Fruit fly (Drosophila melanogaster) whole organism, embryonic: ENCODE results near the gene CG5521.
A peak's percentile ranks its signal among the peaks of the same experiment; 100 is the strongest.

Source experiments
- Bdp1 ChIP-seq: fragments of 200-800 bp; sonication (Bioruptor generic); optimal IDR thresholded peaks from 3 replicates; lab custom pipeline; 2016; ENCODE audit warnings: missing biosample characterization, missing genetic modification characterization
- CG11093 ChIP-seq: fragments of 200-800 bp; sonication (Bioruptor generic); IDR thresholded peaks from 3 replicates; pipeline ENCODE4 v1.3.6; 2022; ENCODE audit warnings: missing biosample characterization, missing genetic modification characterization
- CG11695 ChIP-seq: fragments of 200-800 bp; sonication (Bioruptor generic); IDR thresholded peaks from 3 replicates; pipeline ENCODE4 v1.3.6; 2022; ENCODE audit warnings: missing biosample characterization, missing genetic modification characterization
- CG13296 ChIP-seq: fragments of 200-800 bp; sonication (Bioruptor generic); optimal IDR thresholded peaks from 3 replicates; lab custom pipeline; 2018; ENCODE audit warnings: missing biosample characterization, mild to moderate bottlenecking, missing genetic modification characterization
- CG15696 ChIP-seq: fragments of 200-800 bp; sonication (Bioruptor generic); optimal IDR thresholded peaks from 2 replicates; lab custom pipeline; 2019; ENCODE audit warnings: missing biosample characterization, mild to moderate bottlenecking, missing genetic modification characterization, moderate library complexity
- CG1602 ChIP-seq: fragments of 200-800 bp; sonication (Bioruptor generic); optimal IDR thresholded peaks from 3 replicates; lab custom pipeline; 2016; ENCODE audit warnings: missing biosample characterization, missing genetic modification characterization
- CG17568 ChIP-seq: fragments of 200-800 bp; sonication (Bioruptor generic); optimal IDR thresholded peaks from 2 replicates; lab custom pipeline; 2018; ENCODE audit warnings: missing biosample characterization, mild to moderate bottlenecking, missing genetic modification characterization, moderate library complexity
- CG2678 ChIP-seq: fragments of 200-800 bp; sonication (Bioruptor generic); optimal IDR thresholded peaks from 3 replicates; lab custom pipeline; 2019; ENCODE audit warnings: missing biosample characterization, mild to moderate bottlenecking, missing genetic modification characterization, moderate library complexity
- CG31365 ChIP-seq: fragments of 200-800 bp; sonication (Bioruptor generic); optimal IDR thresholded peaks from 2 replicates; lab custom pipeline; 2018; ENCODE audit warnings: missing biosample characterization, mild to moderate bottlenecking, missing genetic modification characterization
- CG3995 ChIP-seq: fragments of 200-800 bp; sonication (Bioruptor generic); optimal IDR thresholded peaks from 3 replicates; lab custom pipeline; 2016; ENCODE audit warnings: missing biosample characterization, missing genetic modification characterization
- CG5180 ChIP-seq: fragments of 200-800 bp; sonication (Bioruptor generic); optimal IDR thresholded peaks from 3 replicates; lab custom pipeline; 2017; ENCODE audit warnings: missing biosample characterization, missing genetic modification characterization, mild to moderate bottlenecking, moderate library complexity, missing genetic modification reagents
- CG6272 ChIP-seq: fragments of 200-800 bp; sonication (Bioruptor generic); IDR thresholded peaks from 2 replicates; pipeline ENCODE4 v1.3.6; 2022; ENCODE audit warnings: missing biosample characterization, missing genetic modification characterization
- CG6689 ChIP-seq: fragments of 200-800 bp; sonication (Bioruptor generic); IDR thresholded peaks from 2 replicates; pipeline ENCODE4 v1.3.6; 2022; ENCODE audit warnings: missing biosample characterization, missing genetic modification characterization
- CG9437 ChIP-seq: fragments of 200-800 bp; sonication (Bioruptor generic); optimal IDR thresholded peaks from 2 replicates; lab custom pipeline; 2018; ENCODE audit warnings: missing biosample characterization, mild to moderate bottlenecking, missing genetic modification characterization
- CG9727 ChIP-seq: fragments of 200-800 bp; sonication (Bioruptor generic); optimal IDR thresholded peaks from 3 replicates; lab custom pipeline; 2017; ENCODE audit warnings: missing biosample characterization, mild to moderate bottlenecking, missing genetic modification characterization
- Ets97D ChIP-seq: fragments of 200-800 bp; sonication (Bioruptor generic); optimal IDR thresholded peaks from 3 replicates; lab custom pipeline; 2016; ENCODE audit warnings: missing biosample characterization, missing genetic modification characterization
- H15 ChIP-seq: fragments of 200-800 bp; sonication (Bioruptor generic); IDR thresholded peaks from 3 replicates; pipeline ENCODE4 v1.3.6; 2022; ENCODE audit warnings: missing biosample characterization, missing genetic modification characterization
- HmgZ ChIP-seq: fragments of 200-800 bp; sonication (Bioruptor generic); optimal IDR thresholded peaks from 2 replicates; lab custom pipeline; 2018; ENCODE audit warnings: missing biosample characterization, mild to moderate bottlenecking, missing genetic modification characterization
- Max ChIP-seq: fragments of 200-800 bp; sonication (Bioruptor generic); optimal IDR thresholded peaks from 2 replicates; lab custom pipeline; 2016; ENCODE audit warnings: missing biosample characterization, mild to moderate bottlenecking, missing genetic modification characterization
- Nf-YC ChIP-seq: fragments of 200-800 bp; optimal IDR thresholded peaks from 3 replicates; lab custom pipeline; 2019; ENCODE audit warnings: missing biosample characterization, mild to moderate bottlenecking, missing genetic modification characterization, moderate library complexity
- Oli ChIP-seq: fragments of 200-800 bp; sonication (Bioruptor generic); optimal IDR thresholded peaks from 2 replicates; lab custom pipeline; 2018; ENCODE audit warnings: missing biosample characterization, mild to moderate bottlenecking, missing genetic modification characterization, moderate library complexity
- Pdp1 ChIP-seq, 2 experiments: fragments of 200-800 bp; sonication (Bioruptor generic); optimal IDR thresholded peaks; 3 replicates each; lab custom pipeline; 2016; ENCODE audit warnings: missing biosample characterization in 2 of 2, missing genetic modification characterization in 2 of 2, mild to moderate bottlenecking in 1 of 2, moderate library complexity in 1 of 2
- Scr ChIP-seq: fragments of 200-800 bp; sonication (Bioruptor generic); IDR thresholded peaks from 2 replicates; pipeline ENCODE4 v1.3.6; 2022; ENCODE audit warnings: missing biosample characterization, missing genetic modification characterization; ENCODE audit not compliant: partially characterized antibody
- TFAM ChIP-seq: fragments of 200-800 bp; sonication (Bioruptor generic); optimal IDR thresholded peaks from 2 replicates; lab custom pipeline; 2017; ENCODE audit warnings: missing biosample characterization, missing genetic modification characterization, inconsistent platforms
- Trl ChIP-seq, 3 experiments: fragments of >200 bp in 2 of 3; fragments of 200-800 bp in 1 of 3; sonication (Bioruptor generic) in 1 of 3; optimal IDR thresholded peaks; 2 replicates in 1 of 3; 3 replicates in 2 of 3; lab custom pipeline; 2016 to 2017; ENCODE audit warnings: missing biosample characterization in 1 of 3, missing genetic modification characterization in 1 of 3
- ash1 ChIP-seq: fragments of 200-800 bp; sonication (Bioruptor generic); optimal IDR thresholded peaks from 2 replicates; lab custom pipeline; 2018; ENCODE audit warnings: missing biosample characterization, mild to moderate bottlenecking, missing genetic modification characterization
- croc ChIP-seq: fragments of 200-800 bp; sonication (Bioruptor generic); conservative IDR thresholded peaks from 3 replicates; pipeline ENCODE4 v1.3.6; 2022; ENCODE audit warnings: missing biosample characterization, missing genetic modification characterization
- danr ChIP-seq: fragments of 200-800 bp; sonication (Bioruptor generic); IDR thresholded peaks from 2 replicates; pipeline ENCODE4 v1.3.6; 2022; ENCODE audit warnings: missing biosample characterization, missing genetic modification characterization
- dm ChIP-seq: fragments of 200-800 bp; sonication (Bioruptor generic); optimal IDR thresholded peaks from 3 replicates; lab custom pipeline; 2016; ENCODE audit warnings: missing biosample characterization, missing genetic modification characterization
- dpn ChIP-seq, 2 experiments: fragments of 200-800 bp; sonication (Bioruptor generic); optimal IDR thresholded peaks; 3 replicates each; lab custom pipeline; 2016; ENCODE audit warnings: missing biosample characterization in 2 of 2, missing genetic modification characterization in 2 of 2
- en ChIP-seq: fragments of 200-800 bp; sonication (Bioruptor generic); optimal IDR thresholded peaks from 2 replicates; lab custom pipeline; 2016; ENCODE audit warnings: missing biosample characterization, missing genetic modification characterization
- exex ChIP-seq: fragments of 200-800 bp; sonication (Bioruptor generic); optimal IDR thresholded peaks from 4 replicates; lab custom pipeline; 2018; ENCODE audit warnings: missing biosample characterization, mild to moderate bottlenecking, missing genetic modification characterization, moderate library complexity
- fru ChIP-seq: fragments of >200 bp; optimal IDR thresholded peaks from 2 replicates; lab custom pipeline; 2017
- insv ChIP-seq, 2 experiments: fragments of 200-800 bp; sonication (Bioruptor generic); optimal IDR thresholded peaks; 3 replicates each; lab custom pipeline; 2016 to 2018; ENCODE audit warnings: missing biosample characterization in 2 of 2, missing genetic modification characterization in 2 of 2
- kay ChIP-seq: fragments of 200-800 bp; sonication (Bioruptor generic); optimal IDR thresholded peaks from 2 replicates; lab custom pipeline; 2016; ENCODE audit warnings: missing biosample characterization, missing genetic modification characterization
- lab ChIP-seq: fragments of 200-800 bp; sonication (Bioruptor generic); optimal IDR thresholded peaks from 3 replicates; lab custom pipeline; 2017; ENCODE audit warnings: missing biosample characterization, missing genetic modification characterization, mild to moderate bottlenecking, moderate library complexity, missing genetic modification reagents
- lbe ChIP-seq: fragments of 200-800 bp; sonication (Bioruptor generic); optimal IDR thresholded peaks from 2 replicates; lab custom pipeline; 2016; ENCODE audit warnings: missing biosample characterization, mild to moderate bottlenecking, missing genetic modification characterization
- mam ChIP-seq: fragments of 200-800 bp; sonication (Bioruptor generic); optimal IDR thresholded peaks from 3 replicates; lab custom pipeline; 2016; ENCODE audit warnings: missing biosample characterization, missing genetic modification characterization
- nmo ChIP-seq: fragments of 200-800 bp; sonication (Bioruptor generic); optimal IDR thresholded peaks from 2 replicates; lab custom pipeline; 2018; ENCODE audit warnings: missing biosample characterization, mild to moderate bottlenecking, missing genetic modification characterization, moderate library complexity
- pan ChIP-seq, 4 experiments: fragments of >200 bp in 3 of 4; fragments of 200-800 bp in 1 of 4; sonication (Bioruptor generic) in 1 of 4; optimal IDR thresholded peaks in 3 of 4; IDR thresholded peaks in 1 of 4; 2 replicates each; pipeline versions ENCODE4 v1.3.6 to Lab custom; 2017 to 2022; ENCODE audit warnings: missing biosample characterization in 2 of 4, missing genetic modification characterization in 2 of 4, mixed read lengths in 1 of 4
- phol ChIP-seq: fragments of 200-800 bp; sonication (Bioruptor generic); optimal IDR thresholded peaks from 3 replicates; lab custom pipeline; 2018; ENCODE audit warnings: missing biosample characterization, mild to moderate bottlenecking, missing genetic modification characterization, moderate library complexity
- sd ChIP-seq: fragments of 200-800 bp; sonication (Bioruptor generic); optimal IDR thresholded peaks from 3 replicates; lab custom pipeline; 2018; ENCODE audit warnings: missing biosample characterization, mild to moderate bottlenecking, missing genetic modification characterization, moderate library complexity
- sna ChIP-seq: fragments of 200-800 bp; sonication (Bioruptor generic); IDR thresholded peaks from 2 replicates; pipeline ENCODE4 v1.3.6; 2022; ENCODE audit warnings: missing biosample characterization, missing genetic modification characterization; ENCODE audit not compliant: partially characterized antibody
- sob ChIP-seq: fragments of 200-800 bp; sonication (Bioruptor generic); IDR thresholded peaks from 2 replicates; pipeline ENCODE4 v1.3.6; 2022; ENCODE audit warnings: missing biosample characterization, missing genetic modification characterization
- tin ChIP-seq: fragments of 200-800 bp; sonication (Bioruptor generic); optimal IDR thresholded peaks from 3 replicates; lab custom pipeline; 2016; ENCODE audit warnings: missing biosample characterization, missing genetic modification characterization
- trem ChIP-seq: fragments of 200-800 bp; optimal IDR thresholded peaks from 3 replicates; lab custom pipeline; 2019; ENCODE audit warnings: missing biosample characterization, mild to moderate bottlenecking, missing genetic modification characterization, moderate library complexity
- trh ChIP-seq: fragments of 200-800 bp; sonication (Bioruptor generic); optimal IDR thresholded peaks from 2 replicates; lab custom pipeline; 2016; ENCODE audit warnings: missing biosample characterization, missing genetic modification characterization
- vfl ChIP-seq: fragments of 200-800 bp; sonication (Bioruptor generic); optimal IDR thresholded peaks from 2 replicates; lab custom pipeline; 2016; ENCODE audit warnings: missing biosample characterization, missing genetic modification characterization
- wor ChIP-seq: fragments of 200-800 bp; sonication (Bioruptor generic); IDR thresholded peaks from 2 replicates; pipeline ENCODE4 v1.3.6; 2022; ENCODE audit warnings: missing biosample characterization, missing genetic modification characterization

CG5521 gene

dm6 chr3R:26923830-26924333, 42.8 kb upstream of the CG5521 start (continued):
- TF ChIP-seq CG5180 (peak; percentile 65), Bdp1 (GFP tag; lab: Kevin White, UChicago) (no peak), Scr (GFP tag; lab: Robert Waterston, UW) (no peak), trem (tag; lab: Kevin White, UChicago) (no peak), lab (GFP tag; lab: Kevin White, UChicago) (peak; percentile 61), dm (GFP tag; lab: Kevin White, UChicago) (no peak), danr (GFP tag; lab: Robert Waterston, UW) (no peak), Pdp1 (GFP tag; optimal IDR thresholded peaks at IDR 0.05; lab: Kevin White, UChicago) (peak; percentile 16 to 48), en (GFP tag; lab: Kevin White, UChicago) (no peak), wor (GFP tag; lab: Robert Waterston, UW) (no peak), insv (GFP tag; optimal IDR thresholded peaks at IDR 0.05; lab: Kevin White, UChicago) (no peak), exex (peak; percentile 41), tin (GFP tag; lab: Kevin White, UChicago) (peak; percentile 14), CG3995 (GFP tag; lab: Kevin White, UChicago) (no peak), CG6689 (0 out of 2 replicates have a peak, but pooled peaks have one; percentile 26), trh (no peak), CG11093 (GFP tag; lab: Robert Waterston, UW) (0 out of 3 replicates have a peak, but pooled peaks have one; percentile 11), CG13296 (peak; percentile 74), lbe (GFP tag; lab: Kevin White, UChicago) (peak; percentile 44), vfl (GFP tag; lab: Kevin White, UChicago) (no peak), Trl (optimal IDR thresholded peaks at IDR 0.05; lab: Kevin White, UChicago) (no peak), Trl (GFP tag; optimal IDR thresholded peaks at IDR 0.05; lab: Kevin White, UChicago) (peak; percentile 37), CG1602 (GFP tag; lab: Kevin White, UChicago) (no peak), CG6272 (no peak), kay (GFP tag; lab: Kevin White, UChicago) (peak; percentile 50), Ets97D (GFP tag; lab: Kevin White, UChicago) (peak; percentile 41), ash1 (GFP tag; lab: Kevin White, UChicago) (no peak), mam (peak; percentile 31), CG31365 (tag; lab: Kevin White, UChicago) (no peak), sna (GFP tag; lab: Robert Waterston, UW) (no peak), sob (GFP tag; lab: Robert Waterston, UW) (peak; percentile 38; the same call in 1 of the 2 replicates), dpn (GFP tag; optimal IDR thresholded peaks at IDR 0.05; lab: Kevin White, UChicago) (peak in 1 of 2 experiments; percentile 2), sd (tag; lab: Kevin White, UChicago) (peak; percentile 4), Nf-YC (peak; percentile 56), H15 (no peak), Oli (tag; lab: Kevin White, UChicago) (peak; percentile 8), HmgZ (tag; lab: Kevin White, UChicago) (no peak), nmo (GFP tag; lab: Kevin White, UChicago) (peak; percentile 50), CG11695 (GFP tag; lab: Robert Waterston, UW) (0 out of 3 replicates have a peak, but pooled peaks have one; percentile 31), CG17568 (GFP tag; lab: Kevin White, UChicago) (peak; percentile 53), CG9437 (GFP tag; lab: Kevin White, UChicago) (peak; percentile 14), fru (lab: Kevin White, UChicago) (no peak), pan (optimal IDR thresholded peaks at IDR 0.05; lab: Kevin White, UChicago) (no peak), pan (GFP tag; optimal IDR thresholded peaks at IDR 0.05 in 1 of 2, IDR thresholded peaks at IDR 0.05 in 1 of 2) (peak in 1 of 2 experiments; percentile 62), croc (GFP tag; lab: Robert Waterston, UW) (0 out of 3 replicates have a peak, but pooled peaks have one; percentile 15), CG9727 (GFP tag; lab: Kevin White, UChicago) (peak; percentile 69), phol (tag; lab: Kevin White, UChicago) (peak; percentile 53), Max (peak; percentile 26), TFAM (GFP tag; lab: Kevin White, UChicago) (no peak), CG2678 (peak; percentile 86), CG15696 (tag; lab: Kevin White, UChicago) (peak; percentile 33)
